Worm (Caenorhabditis elegans): ENCODE measurements around the gene hint-3.

DNA sequence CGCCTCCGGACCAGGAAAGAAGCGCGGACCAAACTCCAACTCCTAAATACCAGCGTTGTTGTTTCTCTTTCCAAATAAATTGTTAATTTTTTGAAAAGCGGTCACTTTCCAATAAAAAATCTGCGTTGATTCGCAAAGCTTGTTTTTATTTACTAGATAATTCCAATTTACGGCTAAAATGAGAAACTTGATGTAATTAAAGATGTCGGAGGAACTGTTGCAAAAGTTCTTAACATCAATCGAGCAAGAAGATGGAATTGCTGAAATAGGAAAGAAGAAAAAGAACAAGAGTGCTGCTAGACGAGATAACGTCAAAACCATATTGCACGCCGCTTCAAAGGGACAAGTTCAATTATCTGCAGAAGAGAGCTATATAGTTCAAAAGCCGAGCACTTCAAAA is 16.8 kb downstream of the hint-3 start, which contains the start of gene C26F1.3:
- TF ChIP-seq him-1 (tag; optimal IDR thresholded peaks at IDR 0.05) (no peak), dao-5 (tag; optimal IDR thresholded peaks at IDR 0.05) (no peak)

Measured in whole organism, L4/young adult.